Worm (Caenorhabditis elegans) whole organism, late embryonic: ENCODE data around the gene pqn-42.

Experiments used
- C08G9.2 ChIP-seq: sonication (generic microtip); optimal IDR thresholded peaks from 2 replicates; lab custom pipeline; 2016; ENCODE audit warnings: mild to moderate bottlenecking, missing genetic modification characterization, moderate library complexity, missing compliant biosample characterization
- C38D4.7 ChIP-seq: fragments of 200-800 bp; sonication (Bioruptor generic); optimal IDR thresholded peaks from 2 replicates; lab custom pipeline; 2018; ENCODE audit warnings: mild to moderate bottlenecking, missing genetic modification characterization, moderate library complexity, missing compliant biosample characterization
- F13H6.1 ChIP-seq: sonication (generic microtip); optimal IDR thresholded peaks from 2 replicates; lab custom pipeline; 2016; ENCODE audit warnings: missing genetic modification characterization, missing compliant biosample characterization
- T23F11.4 ChIP-seq: fragments of 200-800 bp; sonication (Bioruptor generic); optimal IDR thresholded peaks from 2 replicates; lab custom pipeline; 2018; ENCODE audit warnings: mild to moderate bottlenecking, missing genetic modification characterization, missing compliant biosample characterization
- ama-1 ChIP-seq: fragments of 150-350 bp; optimal IDR thresholded peaks from 2 replicates; lab custom pipeline; 2014
- ceh-14 ChIP-seq: sonication (generic microtip); optimal IDR thresholded peaks from 2 replicates; lab custom pipeline; 2016; ENCODE audit warnings: missing genotype, missing genetic modification characterization, missing compliant biosample characterization
- ceh-18 ChIP-seq: sonication (generic microtip); optimal IDR thresholded peaks from 2 replicates; lab custom pipeline; 2016; ENCODE audit warnings: missing genetic modification characterization, missing compliant biosample characterization
- ceh-2 ChIP-seq: sonication (generic microtip); optimal IDR thresholded peaks from 2 replicates; lab custom pipeline; 2016; ENCODE audit warnings: missing genotype, missing genetic modification characterization, missing compliant biosample characterization
- ceh-22 ChIP-seq: sonication (generic microtip); optimal IDR thresholded peaks from 2 replicates; lab custom pipeline; 2017; ENCODE audit warnings: missing biosample characterization, missing genetic modification characterization
- ceh-31 ChIP-seq: sonication (generic microtip); optimal IDR thresholded peaks from 2 replicates; lab custom pipeline; 2016; ENCODE audit warnings: missing genetic modification characterization, missing compliant biosample characterization
- ceh-34 ChIP-seq: sonication (generic microtip); optimal IDR thresholded peaks from 2 replicates; lab custom pipeline; 2016; ENCODE audit warnings: mild to moderate bottlenecking, missing genetic modification characterization, missing compliant biosample characterization
- ceh-48 ChIP-seq: sonication (generic microtip); optimal IDR thresholded peaks from 2 replicates; lab custom pipeline; 2016; ENCODE audit warnings: missing genetic modification characterization, inconsistent platforms, missing compliant biosample characterization
- ceh-9 ChIP-seq: sonication (generic microtip); optimal IDR thresholded peaks from 2 replicates; lab custom pipeline; 2016; ENCODE audit warnings: mild to moderate bottlenecking, missing genetic modification characterization, inconsistent platforms, missing compliant biosample characterization
- che-1 ChIP-seq: sonication (generic microtip); optimal IDR thresholded peaks from 2 replicates; lab custom pipeline; 2016; ENCODE audit warnings: mild to moderate bottlenecking, missing genetic modification characterization, missing compliant biosample characterization
- dve-1 ChIP-seq: sonication (generic microtip); optimal IDR thresholded peaks from 2 replicates; lab custom pipeline; 2017; ENCODE audit warnings: antibody characterized with exemption, mild to moderate bottlenecking, missing genetic modification characterization, missing compliant biosample characterization
- ets-4 ChIP-seq: sonication (generic microtip); optimal IDR thresholded peaks from 2 replicates; lab custom pipeline; 2016; ENCODE audit warnings: missing genetic modification characterization, missing compliant biosample characterization
- eyg-1 ChIP-seq: sonication (generic microtip); optimal IDR thresholded peaks from 2 replicates; lab custom pipeline; 2016; ENCODE audit warnings: missing genotype, missing genetic modification characterization, missing compliant biosample characterization
- hlh-8 ChIP-seq: sonication (generic microtip); optimal IDR thresholded peaks from 2 replicates; lab custom pipeline; 2016; ENCODE audit warnings: missing genotype, missing genetic modification characterization, missing compliant biosample characterization
- lim-6 ChIP-seq: sonication (generic microtip); optimal IDR thresholded peaks from 2 replicates; lab custom pipeline; 2016; ENCODE audit warnings: missing genetic modification characterization, missing compliant biosample characterization
- lin-11 ChIP-seq: fragments of 200-800 bp; sonication (Bioruptor generic); optimal IDR thresholded peaks from 2 replicates; lab custom pipeline; 2018; ENCODE audit warnings: mild to moderate bottlenecking, missing genetic modification characterization, missing compliant biosample characterization
- mec-3 ChIP-seq: sonication (generic microtip); optimal IDR thresholded peaks from 2 replicates; lab custom pipeline; 2016; ENCODE audit warnings: borderline replicate concordance, missing genetic modification characterization, missing compliant biosample characterization
- nfya-1 ChIP-seq: sonication (generic microtip); optimal IDR thresholded peaks from 2 replicates; lab custom pipeline; 2017; ENCODE audit warnings: missing genetic modification characterization, mild to moderate bottlenecking, missing compliant biosample characterization, antibody characterized with exemption, moderate library complexity
- nhr-11 ChIP-seq: fragments of 150-350 bp; optimal IDR thresholded peaks from 2 replicates; lab custom pipeline; 2014; ENCODE audit warnings: missing biosample characterization, missing genetic modification characterization
- pat-9 ChIP-seq: fragments of 200-800 bp; sonication (Bioruptor generic); optimal IDR thresholded peaks from 2 replicates; lab custom pipeline; 2018; ENCODE audit warnings: mild to moderate bottlenecking, missing genetic modification characterization, moderate library complexity, missing compliant biosample characterization
- pax-1 ChIP-seq: fragments of 150-350 bp; optimal IDR thresholded peaks from 2 replicates; lab custom pipeline; 2014; ENCODE audit warnings: missing biosample characterization, missing genetic modification characterization
- pha-2 ChIP-seq: sonication (generic microtip); optimal IDR thresholded peaks from 2 replicates; lab custom pipeline; 2017; ENCODE audit warnings: mild to moderate bottlenecking, missing genetic modification characterization, missing compliant biosample characterization
- pqm-1 ChIP-seq: sonication (generic microtip); optimal IDR thresholded peaks from 2 replicates; lab custom pipeline; 2016; ENCODE audit warnings: missing genetic modification characterization, missing compliant biosample characterization
- ref-2 ChIP-seq: sonication (generic microtip); optimal IDR thresholded peaks from 2 replicates; lab custom pipeline; 2016; ENCODE audit warnings: missing genetic modification characterization, missing compliant biosample characterization
- rnt-1 ChIP-seq: sonication (generic microtip); optimal IDR thresholded peaks from 2 replicates; lab custom pipeline; 2016; ENCODE audit warnings: missing genetic modification characterization, missing compliant biosample characterization
- tbx-2 ChIP-seq: sonication (generic microtip); optimal IDR thresholded peaks from 2 replicates; lab custom pipeline; 2016; ENCODE audit warnings: missing genetic modification characterization, missing compliant biosample characterization
- tbx-7 ChIP-seq: sonication (generic microtip); optimal IDR thresholded peaks from 2 replicates; lab custom pipeline; 2016; ENCODE audit warnings: missing genotype, missing genetic modification characterization, missing compliant biosample characterization
- unc-3 ChIP-seq, 2 experiments: fragments of 200-800 bp in 1 of 2; sonication (Bioruptor generic) in 1 of 2; sonication (generic microtip) in 1 of 2; conservative IDR thresholded peaks in 1 of 2; optimal IDR thresholded peaks in 1 of 2; 2 replicates each; pipeline versions ENCODE4 v1.3.6 to Lab custom; 2016 to 2022; ENCODE audit warnings: missing compliant biosample characterization in 2 of 2, missing genetic modification characterization in 2 of 2, missing genetic modification reagents in 1 of 2
- unc-42 ChIP-seq: sonication (generic microtip); optimal IDR thresholded peaks from 2 replicates; lab custom pipeline; 2016; ENCODE audit warnings: missing genotype, missing genetic modification characterization, missing compliant biosample characterization
- zip-5 ChIP-seq: sonication (generic microtip); optimal IDR thresholded peaks from 2 replicates; lab custom pipeline; 2016; ENCODE audit warnings: missing genetic modification characterization, missing compliant biosample characterization

pqn-42 gene

DNA sequence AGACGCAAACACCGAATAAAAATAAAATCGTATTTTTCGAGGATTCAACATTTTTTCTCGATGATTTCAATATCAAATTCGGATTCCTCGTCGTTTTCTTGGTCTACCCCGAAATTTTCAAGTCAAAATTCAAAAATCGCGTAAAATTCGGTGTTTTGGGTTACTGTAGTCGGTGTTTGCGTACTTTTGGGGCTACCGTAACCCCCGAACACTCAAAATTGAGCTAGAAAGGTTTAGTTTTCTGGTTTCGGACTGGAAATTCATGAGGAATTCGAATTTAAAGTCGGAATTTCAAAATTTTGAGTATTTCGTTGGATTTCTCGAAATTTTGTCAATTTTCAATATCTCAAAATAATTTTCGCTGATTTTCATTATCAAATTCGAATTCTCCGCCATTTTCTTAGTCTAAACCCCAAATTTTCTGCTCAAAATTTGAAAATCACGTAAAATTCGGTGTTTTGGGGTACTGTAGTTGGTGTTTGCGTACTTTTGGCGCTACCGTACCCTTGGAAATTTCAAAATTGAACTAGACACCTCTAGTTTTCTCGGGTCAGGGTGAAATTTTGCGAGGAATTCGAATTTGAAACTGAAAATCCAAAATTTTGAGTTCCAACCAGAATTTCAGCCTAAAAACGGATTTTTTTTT is 2.7 kb downstream of the pqn-42 start:
- TF ChIP-seq lin-11 (tag; lab: Kevin White, UChicago) = no peak

DNA sequence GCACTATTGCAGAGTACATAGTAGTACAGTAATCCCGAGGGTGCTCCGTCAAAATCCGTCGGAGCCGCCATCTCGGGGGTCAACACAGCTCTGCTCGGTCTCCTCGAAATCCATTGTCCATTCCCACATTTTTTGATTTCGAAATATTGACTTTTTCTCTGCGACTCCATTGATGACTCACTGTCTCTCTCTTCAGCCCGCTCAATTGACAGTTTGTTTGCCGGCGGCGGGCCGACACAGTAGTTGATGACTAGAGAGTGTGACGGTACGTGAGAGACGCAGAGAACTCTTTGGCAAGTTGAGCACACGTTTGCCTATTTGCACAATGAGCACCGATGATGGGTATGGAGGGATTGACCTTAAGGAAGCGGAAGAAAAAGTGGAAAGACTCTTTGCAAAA is 4.0 kb downstream of the pqn-42 start:
- no peak for TF ChIP-seq ceh-9 (tag; lab: Kevin White, UChicago)
- TF ChIP-seq ceh-22 (tag; lab: Kevin White, UChicago) = no peak
- peak; percentile 71 for TF ChIP-seq pax-1 (tag; lab: Kevin White, UChicago)
- no peak for TF ChIP-seq nhr-11 (tag; lab: Kevin White, UChicago)
- TF ChIP-seq pat-9 (tag; lab: Kevin White, UChicago) = no peak
- peak; percentile 67 for TF ChIP-seq tbx-2 (tag; lab: Kevin White, UChicago)
- no peak for TF ChIP-seq mec-3
- peak; percentile 53 for TF ChIP-seq ceh-2
- peak; percentile 75 for TF ChIP-seq pha-2 (tag; lab: Kevin White, UChicago)
- TF ChIP-seq ceh-18 (tag; lab: Kevin White, UChicago) = peak; percentile 45
- TF ChIP-seq ets-4 (tag; lab: Kevin White, UChicago) = peak; percentile 40
- peak; percentile 62 for TF ChIP-seq ceh-34 (tag; lab: Kevin White, UChicago)
- no peak for TF ChIP-seq unc-42 (tag; lab: Kevin White, UChicago)

DNA sequence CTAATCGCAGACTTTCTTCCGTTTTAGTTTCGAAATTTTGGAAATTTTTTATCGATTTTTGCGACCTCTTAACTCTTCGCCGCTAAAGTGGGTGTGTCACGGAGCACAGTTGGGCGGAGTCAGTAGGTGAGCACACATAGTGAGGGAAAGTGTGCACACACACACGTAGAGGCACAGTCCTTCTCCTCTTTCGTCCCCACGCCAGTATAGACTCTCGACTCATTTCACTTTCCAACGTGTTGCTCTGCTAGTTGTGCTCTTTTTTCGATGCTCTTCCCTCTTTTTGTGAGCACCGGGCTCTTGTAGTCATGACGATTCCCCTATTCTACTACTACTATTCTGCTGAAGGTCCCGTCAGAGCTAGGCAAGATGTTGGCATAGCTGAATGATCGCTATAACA is 6.3 kb downstream of the pqn-42 start:
- peak; percentile 13 for TF ChIP-seq nfya-1 (tag; lab: Kevin White, UChicago)
- TF ChIP-seq pqm-1 (tag; lab: Kevin White, UChicago) = no peak
- no peak for TF ChIP-seq eyg-1 (tag; lab: Kevin White, UChicago)
- TF ChIP-seq T23F11.4 (GFP tag; lab: Kevin White, UChicago) = no peak
- no peak for TF ChIP-seq pat-9 (tag; lab: Kevin White, UChicago)
- TF ChIP-seq dve-1 = no peak
- peak; percentile 23 for TF ChIP-seq pha-2 (tag; lab: Kevin White, UChicago)
- TF ChIP-seq ama-1 (lab: Kevin White, UChicago) = peak; percentile 78

DNA sequence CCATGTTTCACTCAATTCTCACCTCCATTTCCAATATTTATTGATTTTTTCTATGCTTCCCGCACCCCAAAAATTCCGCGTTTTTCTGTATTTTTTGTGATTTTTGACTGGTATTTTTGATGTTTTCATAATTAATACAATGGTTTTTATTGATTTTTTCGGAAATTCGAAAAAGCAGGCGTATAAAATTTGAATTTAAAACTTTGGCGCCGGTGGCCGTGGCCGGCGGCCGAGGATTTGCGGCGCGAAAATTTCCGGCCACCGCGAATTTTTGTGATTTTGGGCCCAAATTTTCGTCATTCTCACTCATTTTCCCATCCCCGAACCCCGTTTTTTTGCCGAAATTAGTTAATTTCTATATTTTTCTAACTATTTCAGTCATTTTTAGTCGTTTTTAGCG is 7.8 kb downstream of the pqn-42 start:
- TF ChIP-seq pat-9 (tag; lab: Kevin White, UChicago) (no peak), C38D4.7 (GFP tag; lab: Kevin White, UChicago) (no peak), lim-6 (tag; lab: Kevin White, UChicago) (peak; percentile 9), ref-2 (tag; lab: Kevin White, UChicago) (peak; percentile 40), mec-3 (peak; percentile 59), ceh-31 (peak; percentile 76), C08G9.2 (peak; percentile 79), tbx-2 (tag; lab: Kevin White, UChicago) (peak; percentile 67), zip-5 (tag; lab: Kevin White, UChicago) (peak; percentile 25), ets-4 (tag; lab: Kevin White, UChicago) (peak; percentile 57), lin-11 (tag; lab: Kevin White, UChicago) (no peak), unc-3 (GFP tag; conservative IDR thresholded peaks at IDR 0.05; lab: Robert Waterston, UW) (no peak), unc-3 (tag; optimal IDR thresholded peaks at IDR 0.05; lab: Kevin White, UChicago) (no peak), pqm-1 (tag; lab: Kevin White, UChicago) (no peak), hlh-8 (tag; lab: Kevin White, UChicago) (peak; percentile 57), nfya-1 (tag; lab: Kevin White, UChicago) (no peak), ceh-14 (tag; lab: Kevin White, UChicago) (no peak), ceh-2 (peak; percentile 10), ceh-48 (tag; lab: Kevin White, UChicago) (peak; percentile 38), rnt-1 (tag; lab: Kevin White, UChicago) (peak; percentile 9), tbx-7 (tag; lab: Kevin White, UChicago) (peak; percentile 55), F13H6.1 (tag; lab: Kevin White, UChicago) (peak; percentile 10), che-1 (tag; lab: Kevin White, UChicago) (peak; percentile 16)
- TF ChIP-seq, all 69 proteins: peak for 15
